Fruit fly (Drosophila melanogaster) whole organism, embryonic: ENCODE results near the gene Cyp313b1.
A peak's percentile ranks its signal among the peaks of the same experiment; 100 is the strongest.

ENCODE experiments used
- ATbp ChIP-seq: fragments of 200-800 bp; sonication (Bioruptor generic); optimal IDR thresholded peaks from 2 replicates; lab custom pipeline; 2017; ENCODE audit warnings: missing biosample characterization, mild to moderate bottlenecking, missing genetic modification characterization, missing genetic modification reagents
- Blimp-1 ChIP-seq: fragments of 200-800 bp; sonication (Bioruptor generic); optimal IDR thresholded peaks from 3 replicates; lab custom pipeline; 2018; ENCODE audit warnings: missing biosample characterization, missing genetic modification characterization, mild to moderate bottlenecking, moderate library complexity, missing genetic modification reagents
- CG11723 ChIP-seq: fragments of 200-800 bp; sonication (Bioruptor generic); optimal IDR thresholded peaks from 2 replicates; lab custom pipeline; 2017; ENCODE audit warnings: missing biosample characterization, mild to moderate bottlenecking, missing genetic modification characterization
- CG12942 ChIP-seq: fragments of 200-800 bp; sonication (Bioruptor generic); optimal IDR thresholded peaks from 3 replicates; lab custom pipeline; 2016; ENCODE audit warnings: missing biosample characterization, missing genetic modification characterization
- CG16863 ChIP-seq: fragments of 200-800 bp; sonication (Bioruptor generic); optimal IDR thresholded peaks from 3 replicates; lab custom pipeline; 2016; ENCODE audit warnings: missing biosample characterization, missing genetic modification characterization
- CG17186 ChIP-seq: fragments of 200-800 bp; sonication (Bioruptor generic); optimal IDR thresholded peaks from 3 replicates; lab custom pipeline; 2017; ENCODE audit warnings: missing biosample characterization, missing genetic modification reagents, missing genetic modification characterization
- CG2202 ChIP-seq: fragments of 200-800 bp; sonication (Bioruptor generic); optimal IDR thresholded peaks from 2 replicates; lab custom pipeline; 2018; ENCODE audit warnings: missing biosample characterization, mild to moderate bottlenecking, missing genetic modification characterization
- CG3281 ChIP-seq: fragments of 200-800 bp; sonication (Bioruptor generic); optimal IDR thresholded peaks from 3 replicates; lab custom pipeline; 2017; ENCODE audit warnings: missing biosample characterization, mild to moderate bottlenecking, missing genetic modification characterization
- CG4404 ChIP-seq: fragments of 200-800 bp; sonication (Bioruptor generic); IDR thresholded peaks from 2 replicates; pipeline ENCODE4 v1.3.6; 2022; ENCODE audit warnings: missing biosample characterization, missing genetic modification characterization
- CG4424 ChIP-seq: fragments of 200-800 bp; sonication (Bioruptor generic); optimal IDR thresholded peaks from 3 replicates; lab custom pipeline; 2016; ENCODE audit warnings: missing biosample characterization, missing genetic modification characterization
- CG6175 ChIP-seq: fragments of 200-800 bp; sonication (Bioruptor generic); IDR thresholded peaks from 3 replicates; pipeline ENCODE4 v1.3.6; 2022; ENCODE audit warnings: missing biosample characterization, missing genetic modification characterization
- CG6813 ChIP-seq: fragments of 200-800 bp; sonication (Bioruptor generic); optimal IDR thresholded peaks from 2 replicates; lab custom pipeline; 2017; ENCODE audit warnings: missing biosample characterization, missing genetic modification characterization, mild to moderate bottlenecking, moderate library complexity, missing genetic modification reagents
- CG7928 ChIP-seq: fragments of 200-800 bp; sonication (Bioruptor generic); optimal IDR thresholded peaks from 2 replicates; lab custom pipeline; 2017; ENCODE audit warnings: missing biosample characterization, mild to moderate bottlenecking, missing genetic modification characterization
- CG8765 ChIP-seq: fragments of 200-800 bp; sonication (Bioruptor generic); IDR thresholded peaks from 2 replicates; pipeline ENCODE4 v1.3.6; 2022; ENCODE audit warnings: missing biosample characterization, missing genetic modification characterization
- CG9609 ChIP-seq: fragments of 200-800 bp; sonication (Bioruptor generic); optimal IDR thresholded peaks from 3 replicates; lab custom pipeline; 2016; ENCODE audit warnings: missing biosample characterization, missing genetic modification characterization
- CG9932 ChIP-seq: fragments of 200-800 bp; sonication (Bioruptor generic); IDR thresholded peaks from 2 replicates; pipeline ENCODE4 v1.3.6; 2022; ENCODE audit warnings: missing biosample characterization, missing genetic modification characterization
- CTCF ChIP-seq: fragments of 200-800 bp; sonication (Bioruptor generic); optimal IDR thresholded peaks from 2 replicates; lab custom pipeline; 2017; ENCODE audit warnings: missing biosample characterization, mild to moderate bottlenecking, missing genetic modification characterization, moderate library complexity
- Fer1 ChIP-seq: fragments of 200-800 bp; sonication (Bioruptor generic); optimal IDR thresholded peaks from 2 replicates; lab custom pipeline; 2017; ENCODE audit warnings: missing biosample characterization, mild to moderate bottlenecking, missing genetic modification characterization
- Fer2 ChIP-seq: fragments of 200-800 bp; sonication (Bioruptor generic); optimal IDR thresholded peaks from 2 replicates; lab custom pipeline; 2018; ENCODE audit warnings: missing biosample characterization, mild to moderate bottlenecking, missing genetic modification characterization, moderate library complexity
- Hr3 ChIP-seq: fragments of 200-800 bp; sonication (Bioruptor generic); optimal IDR thresholded peaks from 3 replicates; lab custom pipeline; 2016; ENCODE audit warnings: missing biosample characterization, missing genetic modification characterization
- Max ChIP-seq: fragments of 200-800 bp; sonication (Bioruptor generic); optimal IDR thresholded peaks from 2 replicates; lab custom pipeline; 2016; ENCODE audit warnings: missing biosample characterization, mild to moderate bottlenecking, missing genetic modification characterization
- NC2α ChIP-seq: fragments of 200-800 bp; sonication (Bioruptor generic); optimal IDR thresholded peaks from 2 replicates; lab custom pipeline; 2016; ENCODE audit warnings: missing biosample characterization, missing genetic modification characterization
- NC2β ChIP-seq: fragments of 200-800 bp; sonication (Bioruptor generic); optimal IDR thresholded peaks from 2 replicates; lab custom pipeline; 2016; ENCODE audit warnings: missing biosample characterization, missing genetic modification characterization
- NFAT ChIP-seq: fragments of 200-800 bp; sonication (Bioruptor generic); IDR thresholded peaks from 2 replicates; pipeline ENCODE4 v1.3.6; 2022; ENCODE audit warnings: missing biosample characterization, missing genetic modification characterization
- NK7.1 ChIP-seq: fragments of 200-800 bp; sonication (Bioruptor generic); optimal IDR thresholded peaks from 3 replicates; lab custom pipeline; 2016; ENCODE audit warnings: missing biosample characterization, missing genetic modification characterization
- Nf-YC ChIP-seq: fragments of 200-800 bp; optimal IDR thresholded peaks from 3 replicates; lab custom pipeline; 2019; ENCODE audit warnings: missing biosample characterization, mild to moderate bottlenecking, missing genetic modification characterization, moderate library complexity
- Optix ChIP-seq: fragments of 200-800 bp; sonication (Bioruptor generic); IDR thresholded peaks from 3 replicates; pipeline ENCODE4 v1.3.6; 2022; ENCODE audit warnings: missing biosample characterization, missing genetic modification characterization
- Sox100B ChIP-seq: fragments of 200-800 bp; sonication (Bioruptor generic); optimal IDR thresholded peaks from 3 replicates; lab custom pipeline; 2018; ENCODE audit warnings: missing biosample characterization, mild to moderate bottlenecking, missing genetic modification characterization
- Usf ChIP-seq: fragments of 200-800 bp; sonication (Bioruptor generic); optimal IDR thresholded peaks from 2 replicates; lab custom pipeline; 2017; ENCODE audit warnings: missing genotype, missing biosample characterization, missing genetic modification characterization
- YL-1 ChIP-seq: fragments of 200-800 bp; sonication (Bioruptor generic); optimal IDR thresholded peaks from 3 replicates; lab custom pipeline; 2017; ENCODE audit warnings: missing biosample characterization, mild to moderate bottlenecking, missing genetic modification characterization
- amos ChIP-seq: fragments of 200-800 bp; sonication (Bioruptor generic); IDR thresholded peaks from 2 replicates; pipeline ENCODE4 v1.3.6; 2022; ENCODE audit warnings: missing biosample characterization, missing genetic modification characterization; ENCODE audit not compliant: partially characterized antibody
- ara ChIP-seq: fragments of 200-800 bp; sonication (Bioruptor generic); IDR thresholded peaks from 2 replicates; pipeline ENCODE4 v1.3.6; 2022; ENCODE audit warnings: missing biosample characterization, missing genetic modification characterization
- bcd ChIP-seq: fragments of 200-800 bp; sonication (Bioruptor generic); optimal IDR thresholded peaks from 2 replicates; lab custom pipeline; 2017; ENCODE audit warnings: missing biosample characterization, mild to moderate bottlenecking, missing genetic modification characterization
- cas ChIP-seq: fragments of 200-800 bp; sonication (Bioruptor generic); IDR thresholded peaks from 2 replicates; pipeline ENCODE4 v1.3.6; 2022; ENCODE audit warnings: missing biosample characterization, missing genetic modification characterization
- caup ChIP-seq: fragments of 200-800 bp; sonication (Bioruptor generic); optimal IDR thresholded peaks from 3 replicates; lab custom pipeline; 2017; ENCODE audit warnings: missing biosample characterization, mild to moderate bottlenecking, missing genetic modification characterization, moderate library complexity; ENCODE audit not compliant: severe bottlenecking
- ci ChIP-seq: fragments of 200-800 bp; sonication (Bioruptor generic); IDR thresholded peaks from 3 replicates; pipeline ENCODE4 v1.3.6; 2022; ENCODE audit warnings: missing biosample characterization, missing genetic modification characterization
- emc ChIP-seq: fragments of 200-800 bp; sonication (Bioruptor generic); optimal IDR thresholded peaks from 2 replicates; lab custom pipeline; 2016; ENCODE audit warnings: missing biosample characterization, missing genetic modification characterization
- ems ChIP-seq: fragments of 200-800 bp; sonication (Bioruptor generic); optimal IDR thresholded peaks from 3 replicates; lab custom pipeline; 2016; ENCODE audit warnings: missing biosample characterization, missing genetic modification characterization
- hb ChIP-seq: fragments of 200-800 bp; sonication (Bioruptor generic); IDR thresholded peaks from 3 replicates; pipeline ENCODE4 v1.3.6; 2022; ENCODE audit warnings: missing biosample characterization, missing genetic modification characterization; ENCODE audit not compliant: partially characterized antibody
- lmd ChIP-seq: fragments of 200-800 bp; sonication (Bioruptor generic); IDR thresholded peaks from 2 replicates; pipeline ENCODE4 v1.3.6; 2022; ENCODE audit warnings: missing biosample characterization, missing genetic modification characterization
- nerfin-2 ChIP-seq: fragments of 200-800 bp; sonication (Bioruptor generic); IDR thresholded peaks from 2 replicates; pipeline ENCODE4 v1.3.6; 2022; ENCODE audit warnings: missing biosample characterization, missing genetic modification characterization; ENCODE audit not compliant: partially characterized antibody
- nmo ChIP-seq: fragments of 200-800 bp; sonication (Bioruptor generic); optimal IDR thresholded peaks from 2 replicates; lab custom pipeline; 2018; ENCODE audit warnings: missing biosample characterization, mild to moderate bottlenecking, missing genetic modification characterization, moderate library complexity
- pfk ChIP-seq: fragments of 200-800 bp; sonication (Bioruptor generic); optimal IDR thresholded peaks from 2 replicates; lab custom pipeline; 2018; ENCODE audit warnings: missing biosample characterization, mild to moderate bottlenecking, missing genetic modification characterization, moderate library complexity
- pnt ChIP-seq: fragments of 200-800 bp; sonication (Bioruptor generic); optimal IDR thresholded peaks from 3 replicates; lab custom pipeline; 2016; ENCODE audit warnings: missing biosample characterization, missing genetic modification characterization
- salm ChIP-seq: fragments of 200-800 bp; sonication (Bioruptor generic); optimal IDR thresholded peaks from 2 replicates; lab custom pipeline; 2018; ENCODE audit warnings: missing biosample characterization, mild to moderate bottlenecking, missing genetic modification characterization
- slou ChIP-seq: fragments of 200-800 bp; sonication (Bioruptor generic); optimal IDR thresholded peaks from 3 replicates; lab custom pipeline; 2016; ENCODE audit warnings: missing biosample characterization, missing genetic modification characterization
- sug ChIP-seq: fragments of 200-800 bp; optimal IDR thresholded peaks from 2 replicates; lab custom pipeline; 2019; ENCODE audit warnings: missing biosample characterization, mild to moderate bottlenecking, missing genetic modification characterization, moderate library complexity
- tup ChIP-seq: fragments of 200-800 bp; sonication (Bioruptor generic); optimal IDR thresholded peaks from 2 replicates; lab custom pipeline; 2016; ENCODE audit warnings: missing biosample characterization, mild to moderate bottlenecking, missing genetic modification characterization, moderate library complexity
- zfh2 ChIP-seq: fragments of 200-800 bp; sonication (Bioruptor generic); optimal IDR thresholded peaks from 2 replicates; lab custom pipeline; 2016; ENCODE audit warnings: missing biosample characterization, missing genetic modification characterization

The Cyp313b1 gene

DNA sequence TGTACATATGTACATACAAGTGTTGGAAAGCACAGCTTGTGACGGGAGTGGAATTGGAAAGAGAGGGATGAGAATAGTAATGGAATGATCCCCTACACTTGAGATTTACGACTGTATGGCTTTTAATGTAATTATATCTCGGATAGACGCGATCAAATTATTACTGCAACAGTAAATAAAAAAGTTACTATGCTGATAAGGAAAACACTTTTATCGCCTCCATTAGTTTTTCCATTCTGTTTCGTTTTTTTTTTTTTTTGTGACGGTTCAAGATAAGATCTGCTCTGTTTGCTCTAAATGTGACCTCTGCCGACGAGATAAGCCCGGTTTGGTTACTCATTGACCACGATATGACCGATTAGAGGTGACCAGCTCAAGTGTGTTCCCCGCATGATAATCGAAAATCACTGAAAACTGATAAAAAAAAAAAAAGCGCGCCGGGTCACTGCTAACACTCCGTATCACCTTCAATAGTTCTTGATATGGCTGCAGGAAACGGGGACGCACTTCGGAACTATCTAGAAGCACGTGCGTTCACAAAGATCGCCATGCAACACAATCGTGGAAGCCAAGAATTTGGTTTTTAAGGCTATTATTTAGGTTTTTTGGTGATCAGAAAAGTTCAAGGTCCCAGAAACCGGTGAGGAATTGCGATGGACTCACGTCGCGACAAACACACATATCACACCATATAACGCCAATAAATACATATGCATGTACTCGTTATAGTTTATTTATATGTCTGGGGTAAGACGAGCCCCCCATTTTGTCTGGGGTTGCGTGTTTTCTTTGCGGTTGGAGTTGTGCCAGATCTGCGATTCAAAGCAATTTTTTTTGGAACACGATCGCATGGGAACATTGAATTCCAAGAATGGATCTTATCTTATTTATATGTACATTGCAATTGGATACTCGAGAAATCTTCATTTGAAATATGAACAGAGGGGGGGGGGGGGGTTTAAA, 25.4 kb upstream of the Cyp313b1 start, which contains the start of gene p (continued):
- TF ChIP-seq pnt (GFP tag; lab: Kevin White, UChicago) (peak; percentile 34), CG4424 (peak; percentile 34), caup (GFP tag; lab: Kevin White, UChicago) (peak; percentile 61), NC2α (GFP tag; lab: Kevin White, UChicago) (peak; percentile 2), CTCF (GFP tag; lab: Kevin White, UChicago) (peak; percentile 11), CG17186 (GFP tag; lab: Kevin White, UChicago) (no peak), NC2β (GFP tag; lab: Kevin White, UChicago) (peak; percentile 15), CG16863 (GFP tag; lab: Kevin White, UChicago) (no peak), ems (GFP tag; lab: Kevin White, UChicago) (peak; percentile 51), NFAT (GFP tag; lab: Robert Waterston, UW) (no peak), CG6175 (GFP tag; lab: Robert Waterston, UW) (no peak), salm (tag; lab: Kevin White, UChicago) (peak; percentile 64), Hr3 (peak; percentile 25), Optix (GFP tag; lab: Robert Waterston, UW) (no peak), CG9932 (GFP tag; lab: Robert Waterston, UW) (peak; percentile 51), sug (tag; lab: Kevin White, UChicago) (peak; percentile 4), CG3281 (GFP tag; lab: Kevin White, UChicago) (peak; percentile 14), CG9609 (peak; percentile 0), CG7928 (no peak), nmo (GFP tag; lab: Kevin White, UChicago) (peak; percentile 13), Fer1 (peak; percentile 63), zfh2 (GFP tag; lab: Kevin White, UChicago) (peak; percentile 40), pfk (GFP tag; lab: Kevin White, UChicago) (peak; percentile 30), nerfin-2 (GFP tag; lab: Robert Waterston, UW) (no peak), emc (GFP tag; lab: Kevin White, UChicago) (peak; percentile 22), CG12942 (peak; percentile 23), NK7.1 (GFP tag; lab: Kevin White, UChicago) (peak; percentile 10), tup (GFP tag; lab: Kevin White, UChicago) (no peak), bcd (GFP tag; lab: Kevin White, UChicago) (peak; percentile 32), ara (GFP tag; lab: Robert Waterston, UW) (no peak), Fer2 (tag; lab: Kevin White, UChicago) (peak; percentile 4), cas (GFP tag; lab: Robert Waterston, UW) (0 out of 2 replicates have a peak, but pooled peaks have one; percentile 13), amos (GFP tag; lab: Robert Waterston, UW) (no peak), CG2202 (tag; lab: Kevin White, UChicago) (peak; percentile 15), lmd (peak; percentile 17; the same call in 1 of the 2 replicates), ATbp (GFP tag; lab: Kevin White, UChicago) (peak; percentile 42), CG4404 (no peak), Sox100B (GFP tag; lab: Kevin White, UChicago) (peak; percentile 40), slou (GFP tag; lab: Kevin White, UChicago) (no peak), Max (GFP tag; lab: Kevin White, UChicago) (no peak), YL-1 (GFP tag; lab: Kevin White, UChicago) (peak; percentile 16), hb (no peak), CG6813 (GFP tag; lab: Kevin White, UChicago) (peak; percentile 5), CG8765 (GFP tag; lab: Robert Waterston, UW) (no peak), Nf-YC (tag; lab: Kevin White, UChicago) (no peak), Usf (GFP tag; lab: Kevin White, UChicago) (no peak), CG11723 (GFP tag; lab: Kevin White, UChicago) (no peak), ci (GFP tag; lab: Robert Waterston, UW) (peak; percentile 66; the same call in 1 of the 3 replicates), Blimp-1 (GFP tag; lab: Kevin White, UChicago) (peak; percentile 34)
